Fruit fly (Drosophila melanogaster) whole organism, embryonic: ENCODE measurements around the gene CG14043.

Experiments
- Adf1 ChIP-seq: fragments of 200-800 bp; sonication (Bioruptor generic); IDR thresholded peaks from 2 replicates; pipeline ENCODE4 v1.3.6; 2022; ENCODE audit warnings: missing biosample characterization, missing genetic modification characterization
- Asciz ChIP-seq: fragments of 200-800 bp; sonication (Bioruptor generic); optimal IDR thresholded peaks from 2 replicates; lab custom pipeline; 2017; ENCODE audit warnings: missing biosample characterization, mild to moderate bottlenecking, missing genetic modification characterization, missing genetic modification reagents
- Bgb ChIP-seq: fragments of 200-800 bp; sonication (Bioruptor generic); IDR thresholded peaks from 2 replicates; pipeline ENCODE4 v1.3.6; 2022; ENCODE audit warnings: missing biosample characterization, missing genetic modification characterization; ENCODE audit not compliant: partially characterized antibody
- C15 ChIP-seq: fragments of 200-800 bp; sonication (Bioruptor generic); IDR thresholded peaks from 3 replicates; pipeline ENCODE4 v1.3.6; 2022; ENCODE audit warnings: missing biosample characterization, missing genetic modification characterization
- CG12155 ChIP-seq: fragments of 200-800 bp; sonication (Bioruptor generic); optimal IDR thresholded peaks from 3 replicates; lab custom pipeline; 2016; ENCODE audit warnings: missing biosample characterization, missing genetic modification characterization
- CG12236 ChIP-seq: fragments of 200-800 bp; sonication (Bioruptor generic); optimal IDR thresholded peaks from 2 replicates; lab custom pipeline; 2016; ENCODE audit warnings: missing biosample characterization, missing genetic modification characterization
- CG14860 ChIP-seq: fragments of 200-800 bp; sonication (Bioruptor generic); IDR thresholded peaks from 3 replicates; pipeline ENCODE4 v1.3.6; 2022; ENCODE audit warnings: missing biosample characterization, missing genetic modification characterization; ENCODE audit not compliant: partially characterized antibody
- CG1647 ChIP-seq: fragments of 200-800 bp; sonication (Bioruptor generic); optimal IDR thresholded peaks from 3 replicates; lab custom pipeline; 2016; ENCODE audit warnings: missing biosample characterization, missing genetic modification characterization
- CG16813 ChIP-seq: fragments of 200-800 bp; sonication (Bioruptor generic); IDR thresholded peaks from 3 replicates; pipeline ENCODE4 v1.3.6; 2022; ENCODE audit warnings: missing biosample characterization, missing genetic modification characterization; ENCODE audit not compliant: partially characterized antibody
- CG18764 ChIP-seq: fragments of 200-800 bp; sonication (Bioruptor generic); optimal IDR thresholded peaks from 3 replicates; lab custom pipeline; 2016; ENCODE audit warnings: missing biosample characterization, missing genetic modification characterization
- CG31388 ChIP-seq: fragments of 200-800 bp; sonication (Bioruptor generic); optimal IDR thresholded peaks from 2 replicates; lab custom pipeline; 2016; ENCODE audit warnings: missing biosample characterization, missing genetic modification characterization
- CG31441 ChIP-seq: fragments of 200-800 bp; sonication (Bioruptor generic); IDR thresholded peaks from 2 replicates; pipeline ENCODE4 v1.3.6; 2022; ENCODE audit warnings: missing biosample characterization, missing genetic modification characterization
- CG3407 ChIP-seq: fragments of 200-800 bp; sonication (Bioruptor generic); optimal IDR thresholded peaks from 2 replicates; lab custom pipeline; 2018; ENCODE audit warnings: missing biosample characterization, mild to moderate bottlenecking, missing genetic modification characterization
- CG34422 ChIP-seq: fragments of 200-800 bp; sonication (Bioruptor generic); IDR thresholded peaks from 3 replicates; pipeline ENCODE4 v1.3.6; 2022; ENCODE audit warnings: missing biosample characterization, missing genetic modification characterization
- CG6272 ChIP-seq: fragments of 200-800 bp; sonication (Bioruptor generic); IDR thresholded peaks from 2 replicates; pipeline ENCODE4 v1.3.6; 2022; ENCODE audit warnings: missing biosample characterization, missing genetic modification characterization
- CG6689 ChIP-seq: fragments of 200-800 bp; sonication (Bioruptor generic); IDR thresholded peaks from 2 replicates; pipeline ENCODE4 v1.3.6; 2022; ENCODE audit warnings: missing biosample characterization, missing genetic modification characterization
- CG6854 ChIP-seq: fragments of 200-800 bp; sonication (Bioruptor generic); optimal IDR thresholded peaks from 3 replicates; lab custom pipeline; 2017; ENCODE audit warnings: missing biosample characterization, mild to moderate bottlenecking, missing genetic modification characterization
- CG9437 ChIP-seq: fragments of 200-800 bp; sonication (Bioruptor generic); optimal IDR thresholded peaks from 2 replicates; lab custom pipeline; 2018; ENCODE audit warnings: missing biosample characterization, mild to moderate bottlenecking, missing genetic modification characterization
- CG9797 ChIP-seq: fragments of 200-800 bp; sonication (Bioruptor generic); optimal IDR thresholded peaks from 3 replicates; lab custom pipeline; 2018; ENCODE audit warnings: missing biosample characterization, mild to moderate bottlenecking, missing genetic modification characterization
- CHES-1-like ChIP-seq: fragments of 200-800 bp; sonication (Bioruptor generic); optimal IDR thresholded peaks from 2 replicates; lab custom pipeline; 2016; ENCODE audit warnings: missing biosample characterization, missing genetic modification characterization
- CTCF ChIP-seq: fragments of 200-800 bp; sonication (Bioruptor generic); optimal IDR thresholded peaks from 2 replicates; lab custom pipeline; 2017; ENCODE audit warnings: missing biosample characterization, mild to moderate bottlenecking, missing genetic modification characterization, moderate library complexity
- Dad ChIP-seq: fragments of 200-800 bp; sonication (Bioruptor generic); optimal IDR thresholded peaks from 3 replicates; lab custom pipeline; 2016; ENCODE audit warnings: missing biosample characterization, missing genetic modification characterization
- Lpt ChIP-seq: fragments of >200 bp; optimal IDR thresholded peaks from 2 replicates; lab custom pipeline; 2018; ENCODE audit warnings: missing biosample characterization, missing genetic modification characterization
- MESR4 ChIP-seq: fragments of 200-800 bp; sonication (Bioruptor generic); optimal IDR thresholded peaks from 2 replicates; lab custom pipeline; 2018; ENCODE audit warnings: missing biosample characterization, mild to moderate bottlenecking, missing genetic modification characterization, moderate library complexity
- Mes4 ChIP-seq: fragments of 200-800 bp; sonication (Bioruptor generic); optimal IDR thresholded peaks from 2 replicates; lab custom pipeline; 2016; ENCODE audit warnings: missing biosample characterization, missing genetic modification characterization
- NC2β ChIP-seq: fragments of 200-800 bp; sonication (Bioruptor generic); optimal IDR thresholded peaks from 2 replicates; lab custom pipeline; 2016; ENCODE audit warnings: missing biosample characterization, missing genetic modification characterization
- Rx ChIP-seq: fragments of 200-800 bp; sonication (Bioruptor generic); IDR thresholded peaks from 2 replicates; pipeline ENCODE4 v1.3.6; 2022; ENCODE audit warnings: missing biosample characterization, missing genetic modification characterization
- Scr ChIP-seq: fragments of 200-800 bp; sonication (Bioruptor generic); IDR thresholded peaks from 2 replicates; pipeline ENCODE4 v1.3.6; 2022; ENCODE audit warnings: missing biosample characterization, missing genetic modification characterization; ENCODE audit not compliant: partially characterized antibody
- Sox100B ChIP-seq: fragments of 200-800 bp; sonication (Bioruptor generic); optimal IDR thresholded peaks from 3 replicates; lab custom pipeline; 2018; ENCODE audit warnings: missing biosample characterization, mild to moderate bottlenecking, missing genetic modification characterization
- YL-1 ChIP-seq: fragments of 200-800 bp; sonication (Bioruptor generic); optimal IDR thresholded peaks from 3 replicates; lab custom pipeline; 2017; ENCODE audit warnings: missing biosample characterization, mild to moderate bottlenecking, missing genetic modification characterization
- bab2 ChIP-seq: fragments of 200-800 bp; sonication (Bioruptor generic); optimal IDR thresholded peaks from 2 replicates; lab custom pipeline; 2016; ENCODE audit warnings: missing biosample characterization, missing genetic modification characterization
- br ChIP-seq: fragments of >200 bp; optimal IDR thresholded peaks from 2 replicates; lab custom pipeline; 2017
- bsh ChIP-seq, 2 experiments: fragments of 200-800 bp; sonication (Bioruptor generic); optimal IDR thresholded peaks; 2 replicates each; lab custom pipeline; 2017 to 2018; ENCODE audit warnings: mild to moderate bottlenecking in 2 of 2, missing biosample characterization in 2 of 2, missing genetic modification characterization in 2 of 2, moderate library complexity in 1 of 2
- btn ChIP-seq: fragments of 200-800 bp; sonication (Bioruptor generic); optimal IDR thresholded peaks from 2 replicates; lab custom pipeline; 2016; ENCODE audit warnings: missing biosample characterization, missing genetic modification characterization
- cas ChIP-seq: fragments of 200-800 bp; sonication (Bioruptor generic); IDR thresholded peaks from 2 replicates; pipeline ENCODE4 v1.3.6; 2022; ENCODE audit warnings: missing biosample characterization, missing genetic modification characterization
- crp ChIP-seq, 2 experiments: fragments of 200-800 bp; sonication (Bioruptor generic); optimal IDR thresholded peaks; 2 replicates in 1 of 2; 3 replicates in 1 of 2; lab custom pipeline; 2017; ENCODE audit warnings: missing biosample characterization in 2 of 2, missing genetic modification characterization in 2 of 2, mild to moderate bottlenecking in 1 of 2, moderate library complexity in 1 of 2
- dpn ChIP-seq, 2 experiments: fragments of 200-800 bp; sonication (Bioruptor generic); optimal IDR thresholded peaks; 3 replicates each; lab custom pipeline; 2016; ENCODE audit warnings: missing biosample characterization in 2 of 2, missing genetic modification characterization in 2 of 2
- en ChIP-seq: fragments of 200-800 bp; sonication (Bioruptor generic); optimal IDR thresholded peaks from 2 replicates; lab custom pipeline; 2016; ENCODE audit warnings: missing biosample characterization, missing genetic modification characterization
- eyg ChIP-seq: fragments of 200-800 bp; sonication (Bioruptor generic); optimal IDR thresholded peaks from 3 replicates; lab custom pipeline; 2016; ENCODE audit warnings: missing biosample characterization, missing genetic modification characterization
- h ChIP-seq: fragments of >200 bp; optimal IDR thresholded peaks from 2 replicates; lab custom pipeline; 2017
- knrl ChIP-seq: fragments of 200-800 bp; sonication (Bioruptor generic); IDR thresholded peaks from 3 replicates; pipeline ENCODE4 v1.3.6; 2022; ENCODE audit warnings: missing biosample characterization, missing genetic modification characterization; ENCODE audit not compliant: partially characterized antibody
- mam ChIP-seq: fragments of 200-800 bp; sonication (Bioruptor generic); optimal IDR thresholded peaks from 3 replicates; lab custom pipeline; 2016; ENCODE audit warnings: missing biosample characterization, missing genetic modification characterization
- mirr ChIP-seq: fragments of 200-800 bp; sonication (Bioruptor generic); optimal IDR thresholded peaks from 3 replicates; lab custom pipeline; 2018; ENCODE audit warnings: missing biosample characterization, mild to moderate bottlenecking, missing genetic modification characterization
- nmo ChIP-seq: fragments of 200-800 bp; sonication (Bioruptor generic); optimal IDR thresholded peaks from 2 replicates; lab custom pipeline; 2018; ENCODE audit warnings: missing biosample characterization, mild to moderate bottlenecking, missing genetic modification characterization, moderate library complexity
- phol ChIP-seq: fragments of 200-800 bp; sonication (Bioruptor generic); optimal IDR thresholded peaks from 3 replicates; lab custom pipeline; 2018; ENCODE audit warnings: missing biosample characterization, mild to moderate bottlenecking, missing genetic modification characterization, moderate library complexity
- pzg ChIP-seq: fragments of 200-800 bp; sonication (Bioruptor generic); optimal IDR thresholded peaks from 3 replicates; lab custom pipeline; 2018; ENCODE audit warnings: missing biosample characterization, mild to moderate bottlenecking, missing genetic modification characterization, moderate library complexity
- rib ChIP-seq: fragments of 200-800 bp; sonication (Bioruptor generic); IDR thresholded peaks from 2 replicates; pipeline ENCODE4 v1.3.6; 2022; ENCODE audit warnings: missing biosample characterization, missing genetic modification characterization
- slbo ChIP-seq: fragments of 200-800 bp; sonication (Bioruptor generic); IDR thresholded peaks from 2 replicates; pipeline ENCODE4 v1.3.6; 2022; ENCODE audit warnings: missing biosample characterization, missing genetic modification characterization
- sr ChIP-seq: fragments of 200-800 bp; sonication (Bioruptor generic); IDR thresholded peaks from 3 replicates; pipeline ENCODE4 v1.3.6; 2022; ENCODE audit warnings: missing biosample characterization, missing genetic modification characterization
- ssp ChIP-seq: fragments of 200-800 bp; sonication (Bioruptor generic); IDR thresholded peaks from 2 replicates; pipeline ENCODE4 v1.3.6; 2022; ENCODE audit warnings: missing biosample characterization, missing genetic modification characterization
- toy ChIP-seq: fragments of 200-800 bp; sonication (Bioruptor generic); IDR thresholded peaks from 2 replicates; pipeline ENCODE4 v1.3.6; 2022; ENCODE audit warnings: missing biosample characterization, missing genetic modification characterization
- wek ChIP-seq: fragments of 200-800 bp; sonication (Bioruptor generic); optimal IDR thresholded peaks from 3 replicates; lab custom pipeline; 2018; ENCODE audit warnings: missing biosample characterization, mild to moderate bottlenecking, missing genetic modification characterization, moderate library complexity
- yki ChIP-seq: fragments of >200 bp; optimal IDR thresholded peaks from 3 replicates; lab custom pipeline; 2018

The CG14043 gene

DNA sequence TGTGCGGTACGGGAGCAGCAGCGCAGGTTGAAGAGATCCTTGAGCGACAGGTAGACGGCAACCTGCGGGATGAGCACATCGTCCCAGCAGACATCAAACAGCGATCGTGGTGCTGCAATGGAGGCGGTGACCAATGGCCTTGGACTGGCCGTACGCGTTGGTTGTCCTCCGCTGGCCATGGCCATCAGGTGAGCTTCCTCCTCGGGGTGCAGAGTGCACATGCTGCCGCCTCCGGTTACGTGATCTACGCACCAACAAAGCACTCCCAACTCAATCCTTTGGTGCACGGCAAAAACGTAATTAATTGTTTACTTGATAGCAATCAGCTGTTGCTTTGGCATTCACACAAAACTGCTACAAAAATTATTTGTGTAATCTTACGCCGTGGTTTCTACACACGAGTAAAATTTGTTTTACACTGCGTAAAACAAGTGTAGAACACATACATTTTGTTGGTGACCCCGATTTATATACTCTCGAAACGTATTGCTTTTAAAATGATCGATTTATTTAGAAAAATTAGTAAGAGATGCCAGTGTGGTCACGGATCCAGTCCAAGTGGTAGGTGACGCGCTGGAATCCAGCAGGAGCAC, 22.0 kb upstream of the CG14043 start, which contains the start of gene jet (continued):
- TF ChIP-seq knrl (GFP tag; lab: Robert Waterston, UW): peak; percentile 63
- no peak for TF ChIP-seq CG1647
- TF ChIP-seq YL-1 (GFP tag; lab: Kevin White, UChicago): peak; percentile 2
- TF ChIP-seq btn: no peak
- TF ChIP-seq CG31441: no peak
- TF ChIP-seq wek (GFP tag; lab: Kevin White, UChicago): no peak
- TF ChIP-seq CG14860 (GFP tag; lab: Robert Waterston, UW): peak; percentile 27; the same call in 1 of the 3 replicates
- peak; percentile 78 to 93 for TF ChIP-seq crp (GFP tag; optimal IDR thresholded peaks at IDR 0.05; lab: Kevin White, UChicago)
- TF ChIP-seq ssp: no peak
- peak; percentile 19 for TF ChIP-seq CG9437 (GFP tag; lab: Kevin White, UChicago)
- TF ChIP-seq Mes4 (GFP tag; lab: Kevin White, UChicago): no peak
- TF ChIP-seq h (lab: Kevin White, UChicago): no peak
- TF ChIP-seq pzg: peak; percentile 51
- TF ChIP-seq mirr: no peak
- no peak for TF ChIP-seq CG31388 (GFP tag; lab: Kevin White, UChicago)
- TF ChIP-seq CG16813 (GFP tag; lab: Robert Waterston, UW): peak; percentile 67
- peak; percentile 28 for TF ChIP-seq phol
- TF ChIP-seq CG12155 (GFP tag; lab: Kevin White, UChicago): no peak
- TF ChIP-seq CG6854 (GFP tag; lab: Kevin White, UChicago): no peak
- TF ChIP-seq CG6272 (GFP tag; lab: Robert Waterston, UW): no peak
- TF ChIP-seq Adf1 (GFP tag; lab: Robert Waterston, UW): no peak
- no peak for TF ChIP-seq cas (GFP tag; lab: Robert Waterston, UW)
- TF ChIP-seq rib (GFP tag; lab: Robert Waterston, UW): no peak
- no peak for TF ChIP-seq CG3407 (GFP tag; lab: Kevin White, UChicago)
- no peak for TF ChIP-seq CHES-1-like (GFP tag; lab: Kevin White, UChicago)
- no peak for TF ChIP-seq NC2β (GFP tag; lab: Kevin White, UChicago)
- no peak for TF ChIP-seq en (GFP tag; lab: Kevin White, UChicago)
- peak; percentile 57 for TF ChIP-seq CTCF (GFP tag; lab: Kevin White, UChicago)
- TF ChIP-seq Asciz: no peak
- peak; percentile 65 for TF ChIP-seq MESR4 (GFP tag; lab: Kevin White, UChicago)
- TF ChIP-seq slbo (GFP tag; lab: Robert Waterston, UW): no peak
- no peak for TF ChIP-seq toy (GFP tag; lab: Robert Waterston, UW)
- no peak for TF ChIP-seq bab2 (GFP tag; lab: Kevin White, UChicago)
- TF ChIP-seq CG6689 (GFP tag; lab: Robert Waterston, UW): no peak
- TF ChIP-seq CG34422 (GFP tag; lab: Robert Waterston, UW): peak; percentile 24; the same call in 1 of the 3 replicates
- no peak for TF ChIP-seq CG18764 (GFP tag; lab: Kevin White, UChicago)
- TF ChIP-seq CG12236 (GFP tag; lab: Kevin White, UChicago): no peak
- no peak for TF ChIP-seq dpn (GFP tag; optimal IDR thresholded peaks at IDR 0.05; lab: Kevin White, UChicago)
- TF ChIP-seq Sox100B: no peak
- TF ChIP-seq yki (lab: Kevin White, UChicago): no peak
- no peak for TF ChIP-seq Lpt
- TF ChIP-seq eyg (GFP tag; lab: Kevin White, UChicago): no peak
- peak; percentile 24; the same call in 1 of the 2 replicates for TF ChIP-seq Scr (GFP tag; lab: Robert Waterston, UW)
- no peak for TF ChIP-seq Rx (GFP tag; lab: Robert Waterston, UW)
- TF ChIP-seq br (lab: Kevin White, UChicago): no peak
- no peak for TF ChIP-seq sr
- TF ChIP-seq nmo (GFP tag; lab: Kevin White, UChicago): peak; percentile 9
- TF ChIP-seq CG9797 (GFP tag; lab: Kevin White, UChicago): no peak
- TF ChIP-seq Bgb (GFP tag; lab: Robert Waterston, UW): peak; percentile 76
- no peak for TF ChIP-seq C15 (GFP tag; lab: Robert Waterston, UW)
- TF ChIP-seq Dad: no peak
- no peak for TF ChIP-seq mam (GFP tag; lab: Kevin White, UChicago)
- no peak for TF ChIP-seq bsh (GFP tag; optimal IDR thresholded peaks at IDR 0.05; lab: Kevin White, UChicago)
